Worm (Caenorhabditis elegans) whole organism, L1 larva: Measurements from ENCODE around the gene nog-1.

Source experiments
- C04F5.9 ChIP-seq: sonication (generic microtip); optimal IDR thresholded peaks from 2 replicates; lab custom pipeline; 2016; ENCODE audit warnings: missing genetic modification characterization, missing compliant biosample characterization
- C34B4.2 ChIP-seq: sonication (generic microtip); optimal IDR thresholded peaks from 2 replicates; lab custom pipeline; 2017; ENCODE audit warnings: mild to moderate bottlenecking, missing genetic modification characterization, missing compliant biosample characterization
- F16B12.6 ChIP-seq: fragments of 150-350 bp; optimal IDR thresholded peaks from 2 replicates; lab custom pipeline; 2014; ENCODE audit warnings: missing biosample characterization, missing genetic modification characterization
- aha-1 ChIP-seq: fragments of 150-350 bp; optimal IDR thresholded peaks from 2 replicates; lab custom pipeline; 2014; ENCODE audit warnings: missing biosample characterization, missing genetic modification characterization
- alr-1 ChIP-seq: fragments of 200-800 bp; sonication (Bioruptor generic); optimal IDR thresholded peaks from 2 replicates; lab custom pipeline; 2018; ENCODE audit warnings: borderline replicate concordance, mild to moderate bottlenecking, missing genetic modification characterization, missing compliant biosample characterization
- aly-2 ChIP-seq: fragments of 150-350 bp; optimal IDR thresholded peaks from 2 replicates; lab custom pipeline; 2014; ENCODE audit warnings: missing biosample characterization, missing genetic modification characterization
- blmp-1 ChIP-seq: fragments of 150-350 bp; optimal IDR thresholded peaks from 2 replicates; lab custom pipeline; 2014; ENCODE audit warnings: missing biosample characterization, missing genetic modification characterization
- ceh-82 ChIP-seq, 3 experiments: fragments of 150-350 bp in 1 of 3; sonication (generic microtip) in 2 of 3; optimal IDR thresholded peaks; 2 replicates each; lab custom pipeline; 2014 to 2017; ENCODE audit warnings: missing biosample characterization in 3 of 3, missing genetic modification characterization in 3 of 3
- ceh-90 ChIP-seq: sonication (generic microtip); optimal IDR thresholded peaks from 2 replicates; lab custom pipeline; 2016; ENCODE audit warnings: missing genetic modification characterization, missing compliant biosample characterization
- ces-1 ChIP-seq: fragments of 150-350 bp; optimal IDR thresholded peaks from 2 replicates; lab custom pipeline; 2014; ENCODE audit warnings: missing biosample characterization, missing genetic modification reagents, missing genetic modification characterization
- dsc-1 ChIP-seq: sonication (generic microtip); optimal IDR thresholded peaks from 2 replicates; lab custom pipeline; 2016; ENCODE audit warnings: mild to moderate bottlenecking, missing genetic modification characterization, missing compliant biosample characterization
- efl-1 ChIP-seq, 4 experiments: fragments of 150-350 bp; optimal IDR thresholded peaks in 3 of 4; peaks in 1 of 4; 1 replicate in 1 of 4; 2 replicates in 3 of 4; lab custom pipeline; 2014; ENCODE audit warnings: missing biosample characterization in 2 of 4, missing genetic modification characterization in 2 of 4, missing genetic modification reagents in 2 of 4
- egl-13 ChIP-seq: sonication (generic microtip); optimal IDR thresholded peaks from 2 replicates; lab custom pipeline; 2016; ENCODE audit warnings: missing genotype, missing genetic modification reagents, missing genetic modification characterization, missing compliant biosample characterization
- elt-2 ChIP-seq: sonication (generic microtip); optimal IDR thresholded peaks from 2 replicates; lab custom pipeline; 2016; ENCODE audit warnings: missing genetic modification characterization, mild to moderate bottlenecking, inconsistent platforms, missing compliant biosample characterization, missing genetic modification reagents
- elt-3 ChIP-seq, 6 experiments: fragments of 150-350 bp in 1 of 6; sonication (generic microtip); optimal IDR thresholded peaks; 2 replicates each; lab custom pipeline; 2017 to 2018; ENCODE audit warnings: missing biosample characterization in 6 of 6, missing genetic modification characterization in 6 of 6, inconsistent platforms in 1 of 6
- fkh-10 ChIP-seq: sonication (generic microtip); optimal IDR thresholded peaks from 2 replicates; lab custom pipeline; 2017; ENCODE audit warnings: missing biosample characterization, missing genetic modification reagents, missing genetic modification characterization
- fkh-8 ChIP-seq: sonication (generic microtip); optimal IDR thresholded peaks from 2 replicates; lab custom pipeline; 2016; ENCODE audit warnings: mild to moderate bottlenecking, missing genetic modification characterization, missing compliant biosample characterization
- fos-1 ChIP-seq: fragments of 150-350 bp; optimal IDR thresholded peaks from 2 replicates; lab custom pipeline; 2014; ENCODE audit warnings: missing biosample characterization, missing genetic modification characterization
- grh-1 ChIP-seq: fragments of 200-800 bp; sonication (Bioruptor generic); IDR thresholded peaks from 2 replicates; pipeline ENCODE4 v1.3.6; 2022; ENCODE audit warnings: missing genetic modification reagents, missing genetic modification characterization, missing compliant biosample characterization
- hlh-17 ChIP-seq: fragments of 200-800 bp; sonication (Bioruptor generic); optimal IDR thresholded peaks from 2 replicates; lab custom pipeline; 2018; ENCODE audit warnings: missing genetic modification characterization, mild to moderate bottlenecking, missing compliant biosample characterization, moderate library complexity, borderline replicate concordance
- hpl-2 ChIP-seq: fragments of 150-350 bp; optimal IDR thresholded peaks from 2 replicates; lab custom pipeline; 2014; ENCODE audit warnings: missing biosample characterization, missing genetic modification reagents, missing genetic modification characterization
- irx-1 ChIP-seq: sonication (generic microtip); optimal IDR thresholded peaks from 2 replicates; lab custom pipeline; 2016; ENCODE audit warnings: missing genetic modification characterization, missing compliant biosample characterization
- jun-1 ChIP-seq: fragments of 150-350 bp; optimal IDR thresholded peaks from 2 replicates; lab custom pipeline; 2014; ENCODE audit warnings: missing biosample characterization, missing genetic modification reagents, missing genetic modification characterization
- lin-13 ChIP-seq: fragments of 150-350 bp; optimal IDR thresholded peaks from 2 replicates; lab custom pipeline; 2014; ENCODE audit warnings: missing biosample characterization, missing genetic modification reagents, missing genetic modification characterization
- lin-15B ChIP-seq: fragments of 150-350 bp; sonication (generic microtip); optimal IDR thresholded peaks from 3 replicates; lab custom pipeline; 2014; ENCODE audit warnings: missing biosample characterization, missing genetic modification characterization
- lin-39 ChIP-seq: fragments of 150-350 bp; optimal IDR thresholded peaks from 2 replicates; lab custom pipeline; 2014; ENCODE audit warnings: missing biosample characterization, missing genetic modification reagents, missing genetic modification characterization
- lir-3 ChIP-seq: sonication (generic microtip); optimal IDR thresholded peaks from 2 replicates; lab custom pipeline; 2016; ENCODE audit warnings: mild to moderate bottlenecking, missing genetic modification characterization, moderate library complexity, missing compliant biosample characterization; ENCODE audit not compliant: poor library complexity
- lsy-2 ChIP-seq, 2 experiments: fragments of 150-350 bp; optimal IDR thresholded peaks; 2 replicates each; lab custom pipeline; 2014; ENCODE audit warnings: missing biosample characterization in 2 of 2, missing genetic modification characterization in 2 of 2
- mab-9 ChIP-seq: fragments of 200-800 bp; sonication (Bioruptor generic); IDR thresholded peaks from 2 replicates; pipeline ENCODE4 v1.3.6; 2022; ENCODE audit warnings: missing genetic modification reagents, missing genetic modification characterization, missing compliant biosample characterization
- mdl-1 ChIP-seq, 2 experiments: fragments of 150-350 bp; optimal IDR thresholded peaks; 2 replicates each; lab custom pipeline; 2014 to 2017; ENCODE audit warnings: missing biosample characterization in 2 of 2, missing genetic modification characterization in 2 of 2, inconsistent platforms in 1 of 2
- mef-2 ChIP-seq: fragments of 150-350 bp; optimal IDR thresholded peaks from 2 replicates; lab custom pipeline; 2014; ENCODE audit warnings: missing biosample characterization, missing genetic modification characterization
- mep-1 ChIP-seq: fragments of 150-350 bp; optimal IDR thresholded peaks from 2 replicates; lab custom pipeline; 2014; ENCODE audit warnings: missing biosample characterization, missing genetic modification characterization
- nhr-12 ChIP-seq: sonication (generic microtip); optimal IDR thresholded peaks from 2 replicates; lab custom pipeline; 2017; ENCODE audit warnings: missing biosample characterization, missing genetic modification characterization
- nhr-19 ChIP-seq: fragments of 200-800 bp; sonication (Bioruptor generic); conservative IDR thresholded peaks from 2 replicates; pipeline ENCODE4 v1.3.6; 2022; ENCODE audit warnings: missing genetic modification characterization, missing compliant biosample characterization
- nhr-20 ChIP-seq: sonication (generic microtip); optimal IDR thresholded peaks from 2 replicates; lab custom pipeline; 2016; ENCODE audit warnings: mild to moderate bottlenecking, missing genetic modification characterization, missing compliant biosample characterization
- nhr-237 ChIP-seq: fragments of 150-350 bp; optimal IDR thresholded peaks from 2 replicates; lab custom pipeline; 2014; ENCODE audit warnings: missing biosample characterization, missing genetic modification characterization
- nhr-47 ChIP-seq: sonication (generic microtip); optimal IDR thresholded peaks from 2 replicates; lab custom pipeline; 2016; ENCODE audit warnings: mild to moderate bottlenecking, missing genetic modification characterization, moderate library complexity, missing compliant biosample characterization
- nhr-71 ChIP-seq: sonication (generic microtip); optimal IDR thresholded peaks from 2 replicates; lab custom pipeline; 2016; ENCODE audit warnings: mild to moderate bottlenecking, missing genetic modification characterization, moderate library complexity, missing compliant biosample characterization
- nhr-77 ChIP-seq: fragments of 150-350 bp; optimal IDR thresholded peaks from 2 replicates; lab custom pipeline; 2014; ENCODE audit warnings: missing biosample characterization, missing genetic modification characterization
- pax-3 ChIP-seq: fragments of 200-800 bp; sonication (Bioruptor generic); optimal IDR thresholded peaks from 2 replicates; lab custom pipeline; 2018; ENCODE audit warnings: mild to moderate bottlenecking, missing genetic modification characterization, moderate library complexity, missing compliant biosample characterization
- rnt-1 ChIP-seq: sonication (generic microtip); optimal IDR thresholded peaks from 2 replicates; lab custom pipeline; 2016; ENCODE audit warnings: mild to moderate bottlenecking, missing genetic modification characterization, moderate library complexity, missing compliant biosample characterization
- skn-1 ChIP-seq: fragments of 150-350 bp; optimal IDR thresholded peaks from 2 replicates; lab custom pipeline; 2014; ENCODE audit warnings: missing biosample characterization, missing genetic modification characterization
- snpc-4 ChIP-seq: fragments of 150-350 bp; optimal IDR thresholded peaks from 2 replicates; lab custom pipeline; 2014; ENCODE audit warnings: missing biosample characterization, missing genetic modification characterization
- sptf-1 ChIP-seq: fragments of 150-350 bp; optimal IDR thresholded peaks from 2 replicates; lab custom pipeline; 2014; ENCODE audit warnings: missing biosample characterization, missing genetic modification characterization
- swsn-7 ChIP-seq: sonication (generic microtip); optimal IDR thresholded peaks from 2 replicates; lab custom pipeline; 2016; ENCODE audit warnings: missing genetic modification characterization, missing compliant biosample characterization
- tlp-1 ChIP-seq: fragments of 150-350 bp; optimal IDR thresholded peaks from 2 replicates; lab custom pipeline; 2014; ENCODE audit warnings: missing biosample characterization, missing genetic modification characterization
- unc-98 ChIP-seq: fragments of 200-800 bp; sonication (Bioruptor generic); IDR thresholded peaks from 2 replicates; pipeline ENCODE4 v1.3.6; 2022; ENCODE audit warnings: missing genetic modification characterization, missing compliant biosample characterization
- zag-1 ChIP-seq: fragments of 150-350 bp; optimal IDR thresholded peaks from 2 replicates; lab custom pipeline; 2014; ENCODE audit warnings: missing biosample characterization, missing genetic modification characterization
- zip-4 ChIP-seq: fragments of 200-800 bp; sonication (Bioruptor generic); optimal IDR thresholded peaks from 2 replicates; lab custom pipeline; 2018; ENCODE audit warnings: mild to moderate bottlenecking, missing genetic modification characterization, moderate library complexity, missing compliant biosample characterization
- ztf-11 ChIP-seq, 2 experiments: sonication (generic microtip); optimal IDR thresholded peaks; 2 replicates each; lab custom pipeline; 2016 to 2017; ENCODE audit warnings: missing genetic modification characterization in 2 of 2, missing biosample characterization in 1 of 2, missing compliant biosample characterization in 1 of 2

nog-1 gene

DNA sequence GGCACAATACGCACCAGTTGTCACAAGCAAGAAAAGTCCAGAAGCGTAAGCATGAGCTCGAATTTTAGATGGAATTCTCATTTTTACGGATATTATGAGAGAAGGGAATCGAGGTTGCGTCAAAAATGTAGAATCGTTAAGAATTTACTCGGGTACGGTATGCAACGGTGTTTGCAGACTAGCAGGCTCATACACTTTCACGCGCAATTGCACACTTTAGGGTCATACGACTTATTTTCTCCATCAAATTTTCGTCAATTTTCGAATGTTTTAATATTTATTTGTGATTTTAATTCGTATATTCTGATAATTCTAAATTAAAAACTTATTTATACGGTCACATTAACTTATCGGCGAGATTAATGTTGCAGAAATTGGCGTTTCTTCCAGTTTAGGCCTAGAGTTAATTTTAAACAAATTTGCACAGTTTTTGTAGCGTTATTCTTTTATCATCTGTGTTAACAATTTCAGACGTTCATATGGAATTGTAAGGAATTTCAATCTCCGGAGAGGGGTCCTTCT is at the start of gene nog-1, which contains the start of gene T07A9.15 (continued):
- TF ChIP-seq hlh-17 (no peak), hpl-2 (GFP tag; lab: Kevin White, UChicago) (peak; percentile 41), egl-13 (tag; lab: Kevin White, UChicago) (no peak), nhr-12 (no peak), lin-13 (GFP tag; lab: Kevin White, UChicago) (peak; percentile 44), nhr-237 (peak; percentile 1), elt-2 (tag; lab: Kevin White, UChicago) (peak; percentile 7), ztf-11 (tag; optimal IDR thresholded peaks at IDR 0.05; lab: Kevin White, UChicago) (peak in 1 of 2 experiments; percentile 52), lsy-2 (tag; optimal IDR thresholded peaks at IDR 0.05; lab: Kevin White, UChicago) (peak; percentile 98 to 99), snpc-4 (tag; lab: Kevin White, UChicago) (peak; percentile 36), blmp-1 (tag; lab: Kevin White, UChicago) (peak; percentile 41), zag-1 (tag; lab: Kevin White, UChicago) (no peak), irx-1 (tag; lab: Kevin White, UChicago) (peak; percentile 6), nhr-20 (tag; lab: Kevin White, UChicago) (peak; percentile 65), aly-2 (tag; lab: Kevin White, UChicago) (peak; percentile 37), mep-1 (tag; lab: Kevin White, UChicago) (peak; percentile 89), skn-1 (tag; lab: Kevin White, UChicago) (peak; percentile 33), ceh-90 (no peak), dsc-1 (tag; lab: Kevin White, UChicago) (peak; percentile 49), C04F5.9 (tag; lab: Kevin White, UChicago) (peak; percentile 7), fos-1 (tag; lab: Kevin White, UChicago) (peak; percentile 32), nhr-19 (GFP tag; lab: Robert Waterston, UW) (peak; percentile 54), grh-1 (no peak), C34B4.2 (no peak), fkh-10 (GFP tag; lab: Kevin White, UChicago) (peak; percentile 32), pax-3 (tag; lab: Kevin White, UChicago) (peak; percentile 23), zip-4 (GFP tag; lab: Kevin White, UChicago) (no peak), nhr-77 (tag; lab: Kevin White, UChicago) (peak; percentile 53), fkh-8 (tag; lab: Kevin White, UChicago) (peak; percentile 69), nhr-47 (tag; lab: Kevin White, UChicago) (peak; percentile 76), lin-15B (tag; lab: Kevin White, UChicago) (no peak), mef-2 (tag; lab: Kevin White, UChicago) (no peak), sptf-1 (tag; lab: Kevin White, UChicago) (no peak)

DNA sequence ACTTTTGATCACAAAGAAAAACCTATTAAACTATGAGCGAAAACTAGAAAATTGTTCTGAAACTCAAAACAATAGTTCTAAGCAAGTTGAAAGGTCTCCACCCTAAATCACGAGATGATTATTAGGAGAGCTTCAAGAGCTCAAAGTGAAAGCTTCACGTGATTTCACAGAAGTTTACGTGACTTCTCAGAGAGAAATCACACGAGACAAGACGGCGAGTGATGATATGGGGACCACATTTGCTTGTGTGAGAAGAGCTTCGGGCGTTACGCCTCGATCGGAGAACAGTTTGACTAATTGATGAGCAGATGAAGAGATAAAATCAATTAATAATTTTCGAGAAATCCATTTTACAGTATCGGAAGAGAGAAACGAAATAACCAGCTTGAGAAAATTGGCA is 28.7 kb upstream of the nog-1 start:
- TF ChIP-seq jun-1 (tag; lab: Kevin White, UChicago) (no peak), blmp-1 (tag; lab: Kevin White, UChicago) (no peak), elt-3 (tag; optimal IDR thresholded peaks at IDR 0.05; lab: Kevin White, UChicago) (no peak), F16B12.6 (tag; lab: Kevin White, UChicago) (no peak), tlp-1 (tag; lab: Kevin White, UChicago) (no peak), lin-39 (no peak), ceh-82 (tag; optimal IDR thresholded peaks at IDR 0.05; lab: Kevin White, UChicago) (no peak), mab-9 (GFP tag; lab: Robert Waterston, UW) (no peak), rnt-1 (tag; lab: Kevin White, UChicago) (peak; percentile 59), skn-1 (tag; lab: Kevin White, UChicago) (no peak), sptf-1 (tag; lab: Kevin White, UChicago) (no peak), grh-1 (no peak), unc-98 (no peak), nhr-19 (GFP tag; lab: Robert Waterston, UW) (0 out of 2 replicates have a peak, but pooled peaks have one; percentile 11), mdl-1 (tag; optimal IDR thresholded peaks at IDR 0.05; lab: Kevin White, UChicago) (no peak), snpc-4 (tag; lab: Kevin White, UChicago) (no peak), lsy-2 (tag; optimal IDR thresholded peaks at IDR 0.05; lab: Kevin White, UChicago) (peak; percentile 3 to 26), alr-1 (tag; lab: Kevin White, UChicago) (no peak), aha-1 (no peak), nhr-71 (tag; lab: Kevin White, UChicago) (peak; percentile 55), ces-1 (GFP tag; lab: Kevin White, UChicago) (no peak), C34B4.2 (no peak), efl-1 (optimal IDR thresholded peaks at IDR 0.05; lab: Kevin White, UChicago) (no peak), efl-1 (GFP tag; optimal IDR thresholded peaks at IDR 0.05 in 1 of 2; lab: Kevin White, UChicago) (peak in 1 of 2 experiments; percentile 77), C04F5.9 (tag; lab: Kevin White, UChicago) (no peak), swsn-7 (tag; lab: Kevin White, UChicago) (no peak), lir-3 (tag; lab: Kevin White, UChicago) (no peak)
